Worm (Caenorhabditis elegans): Measurements from ENCODE around the gene R11D1.10.

- TF ChIP-seq swsn-7 (tag; optimal IDR thresholded peaks at IDR 0.05) = no peak
- TF ChIP-seq lsy-2 (tag; optimal IDR thresholded peaks at IDR 0.05) = no peak
- TF ChIP-seq nhr-11 (tag; optimal IDR thresholded peaks at IDR 0.05) = no peak
- no peak for TF ChIP-seq blmp-1 (tag; optimal IDR thresholded peaks at IDR 0.05)
- no peak for TF ChIP-seq elt-2 (tag; optimal IDR thresholded peaks at IDR 0.05)
- no peak for TF ChIP-seq ceh-82 (tag; optimal IDR thresholded peaks at IDR 0.05)
- TF ChIP-seq sup-37 (GFP tag; optimal IDR thresholded peaks at IDR 0.05) = no peak
- no peak for TF ChIP-seq unc-62 (GFP tag; optimal IDR thresholded peaks at IDR 0.05)
- TF ChIP-seq nhr-12 (tag; optimal IDR thresholded peaks at IDR 0.05) = no peak
Measured at ce11 chrV:12679807-12680206, 49.5 kb upstream of the R11D1.10 start, which contains the start of gene frpr-15.
